Worm (Caenorhabditis elegans) whole organism, early embryonic: ENCODE measurements around the gene M04B2.7.

ENCODE experiments used
- B0310.2 ChIP-seq: sonication (generic microtip); optimal IDR thresholded peaks from 2 replicates; lab custom pipeline; 2016; ENCODE audit warnings: mild to moderate bottlenecking, missing genetic modification characterization, missing compliant biosample characterization
- F13C5.2 ChIP-seq: sonication (generic microtip); optimal IDR thresholded peaks from 2 replicates; lab custom pipeline; 2017; ENCODE audit warnings: mild to moderate bottlenecking, missing genetic modification characterization, inconsistent platforms, missing compliant biosample characterization
- aly-1 ChIP-seq: sonication (generic microtip); optimal IDR thresholded peaks from 2 replicates; lab custom pipeline; 2016; ENCODE audit warnings: missing genetic modification characterization, missing compliant biosample characterization
- ama-1 ChIP-seq: fragments of 150-350 bp; optimal IDR thresholded peaks from 2 replicates; lab custom pipeline; 2014
- ceh-13 ChIP-seq: fragments of 200-800 bp; sonication (Bioruptor generic); optimal IDR thresholded peaks from 2 replicates; lab custom pipeline; 2018; ENCODE audit warnings: mild to moderate bottlenecking, missing genetic modification characterization, missing compliant biosample characterization
- ceh-36 ChIP-seq: sonication (generic microtip); optimal IDR thresholded peaks from 2 replicates; lab custom pipeline; 2016; ENCODE audit warnings: missing genetic modification characterization, inconsistent platforms, missing compliant biosample characterization
- ets-7 ChIP-seq: sonication (generic microtip); optimal IDR thresholded peaks from 2 replicates; lab custom pipeline; 2016; ENCODE audit warnings: missing genotype, missing genetic modification characterization, missing compliant biosample characterization
- flt-1 ChIP-seq: fragments of 200-800 bp; sonication (Bioruptor generic); IDR thresholded peaks from 2 replicates; pipeline ENCODE4 v1.3.6; 2022; ENCODE audit warnings: missing genetic modification characterization, missing compliant biosample characterization
- hmbx-1 ChIP-seq: sonication (generic microtip); optimal IDR thresholded peaks from 2 replicates; lab custom pipeline; 2016; ENCODE audit warnings: mild to moderate bottlenecking, missing genetic modification characterization, missing compliant biosample characterization
- hmg-4 ChIP-seq: fragments of 200-800 bp; sonication (Bioruptor generic); optimal IDR thresholded peaks from 2 replicates; lab custom pipeline; 2018; ENCODE audit warnings: mild to moderate bottlenecking, missing genetic modification characterization, missing compliant biosample characterization
- hnd-1 ChIP-seq: sonication (generic microtip); optimal IDR thresholded peaks from 2 replicates; lab custom pipeline; 2016; ENCODE audit warnings: missing genetic modification characterization, missing compliant biosample characterization
- pes-1 ChIP-seq: fragments of 200-800 bp; sonication (Bioruptor generic); IDR thresholded peaks from 2 replicates; pipeline ENCODE4 v1.3.6; 2022; ENCODE audit warnings: missing genetic modification reagents, missing genetic modification characterization, missing compliant biosample characterization
- scrt-1 ChIP-seq: fragments of 200-800 bp; sonication (Bioruptor generic); IDR thresholded peaks from 2 replicates; pipeline ENCODE4 v1.3.6; 2022; ENCODE audit warnings: missing genetic modification characterization, missing compliant biosample characterization
- sea-1 ChIP-seq: fragments of 200-800 bp; sonication (Bioruptor generic); conservative IDR thresholded peaks from 2 replicates; pipeline ENCODE4 v1.3.6; 2022; ENCODE audit warnings: missing genetic modification characterization, missing compliant biosample characterization
- tbx-11 ChIP-seq: fragments of 200-800 bp; sonication (Bioruptor generic); IDR thresholded peaks from 2 replicates; pipeline ENCODE4 v1.3.6; 2022; ENCODE audit warnings: missing genetic modification characterization, missing compliant biosample characterization
- tbx-37 ChIP-seq: fragments of 200-800 bp; sonication (Bioruptor generic); conservative IDR thresholded peaks from 2 replicates; pipeline ENCODE4 v1.3.6; 2022; ENCODE audit warnings: missing genetic modification reagents, missing genetic modification characterization, missing compliant biosample characterization
- tra-4 ChIP-seq: sonication (generic microtip); optimal IDR thresholded peaks from 2 replicates; lab custom pipeline; 2017; ENCODE audit warnings: missing genetic modification characterization, missing compliant biosample characterization

M04B2.7 gene

ce11 chrIV:11489077-11489476 is 59.5 kb downstream of the M04B2.7 start:
- TF ChIP-seq F13C5.2 (tag; lab: Kevin White, UChicago): no peak
- no peak for TF ChIP-seq tra-4
- no peak for TF ChIP-seq aly-1
- TF ChIP-seq sea-1 (GFP tag; lab: Robert Waterston, UW): no peak
- no peak for TF ChIP-seq ceh-36 (tag; lab: Kevin White, UChicago)
- no peak for TF ChIP-seq pes-1 (GFP tag; lab: Robert Waterston, UW)
- TF ChIP-seq ama-1 (lab: Kevin White, UChicago): no peak
- no peak for TF ChIP-seq B0310.2 (tag; lab: Kevin White, UChicago)
- TF ChIP-seq tbx-11: no peak
- no peak for TF ChIP-seq ceh-13
- no peak for TF ChIP-seq tbx-37 (GFP tag; lab: Robert Waterston, UW)

ce11 chrIV:11487889-11488556 is 60.5 kb downstream of the M04B2.7 start:
- TF ChIP-seq sea-1 (GFP tag; lab: Robert Waterston, UW) (no peak), tra-4 (no peak), ceh-36 (tag; lab: Kevin White, UChicago) (no peak), hnd-1 (tag; lab: Kevin White, UChicago) (no peak), ceh-13 (no peak), flt-1 (GFP tag; lab: Robert Waterston, UW) (no peak), aly-1 (no peak)

- no peak for TF ChIP-seq hmbx-1
- no peak for TF ChIP-seq tbx-11
- no peak for TF ChIP-seq hnd-1 (tag; lab: Kevin White, UChicago)
- TF ChIP-seq flt-1 (GFP tag; lab: Robert Waterston, UW): no peak
- TF ChIP-seq pes-1 (GFP tag; lab: Robert Waterston, UW): no peak
- TF ChIP-seq ama-1 (lab: Kevin White, UChicago): no peak
- no peak for TF ChIP-seq sea-1 (GFP tag; lab: Robert Waterston, UW)
- TF ChIP-seq hmg-4 (GFP tag; lab: Kevin White, UChicago): no peak
- no peak for TF ChIP-seq ets-7 (tag; lab: Kevin White, UChicago)
- no peak for TF ChIP-seq F13C5.2 (tag; lab: Kevin White, UChicago)
- TF ChIP-seq ceh-36 (tag; lab: Kevin White, UChicago): no peak
- TF ChIP-seq ceh-13: no peak
- TF ChIP-seq scrt-1 (GFP tag; lab: Robert Waterston, UW): no peak
- TF ChIP-seq tbx-37 (GFP tag; lab: Robert Waterston, UW): no peak
These were observed 61.7 kb downstream of the M04B2.7 start for ce11 chrIV:11486859-11487258.
